Comparison of ENCODE assay signal across 1 fruit fly cellular context in the genomic region with DNA sequence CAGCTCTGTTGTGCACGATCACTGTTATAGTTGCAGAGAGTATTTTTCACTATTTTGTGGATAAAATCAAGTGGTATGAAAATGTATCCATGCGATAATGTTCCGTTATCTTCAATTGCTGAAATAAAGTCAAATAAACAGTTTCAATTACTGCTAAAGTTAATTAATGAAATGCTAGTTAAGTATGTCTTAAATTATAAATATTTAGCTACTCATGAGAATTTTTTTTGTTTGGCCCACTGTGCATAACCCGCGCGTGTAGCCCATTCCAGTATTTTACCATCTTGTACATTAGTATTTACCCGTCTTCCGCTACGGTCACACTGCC.
A peak's percentile ranks its signal among the peaks of the same experiment; 100 is the strongest.
TF ChIP-seq lines count a peak whose summit lies in the region.

TSS of gene Ada3 (plus strand) at position 292 of the 328 bp plus-strand sequence.

TF ChIP-seq in whole organism, embryonic, 481 proteins besides CTCF, POLR2A, EP300 and RAD21 (continued from another document and continues in another):
- TF ChIP-seq bowl (GFP tag; IDR thresholded peaks at IDR 0.05; lab: Robert Waterston, UW) (no peak), CG15479 (GFP tag; optimal IDR thresholded peaks at IDR 0.05; lab: Kevin White, UChicago) (no peak), cas (GFP tag; IDR thresholded peaks at IDR 0.05; lab: Robert Waterston, UW) (no peak), shn (GFP tag; optimal IDR thresholded peaks at IDR 0.05; lab: Kevin White, UChicago) (peak; percentile 70), CG6689 (GFP tag; IDR thresholded peaks at IDR 0.05; lab: Robert Waterston, UW) (peak; percentile 71), CG9437 (GFP tag; optimal IDR thresholded peaks at IDR 0.05; lab: Kevin White, UChicago) (peak; percentile 51), hb (GFP tag; IDR thresholded peaks at IDR 0.05; lab: Robert Waterston, UW; ENCODE audit: partially characterized antibody) (no peak), CG34422 (GFP tag; IDR thresholded peaks at IDR 0.05; lab: Robert Waterston, UW) (peak; percentile 32; the same call in 2 of the 3 replicates), CG1529 (GFP tag; optimal IDR thresholded peaks at IDR 0.05; lab: Kevin White, UChicago) (peak; percentile 65), CG8388 (GFP tag; optimal IDR thresholded peaks at IDR 0.05; lab: Kevin White, UChicago) (peak; percentile 54), pan (optimal IDR thresholded peaks at IDR 0.05; lab: Kevin White, UChicago) (no peak), pan (GFP tag; optimal IDR thresholded peaks at IDR 0.05 in 1 of 2, IDR thresholded peaks at IDR 0.05 in 1 of 2) (peak in 1 of 2 experiments; percentile 82), GATAe (GFP tag; conservative IDR thresholded peaks at IDR 0.05; lab: Robert Waterston, UW) (no peak), PHDP (tag; optimal IDR thresholded peaks at IDR 0.05; lab: Kevin White, UChicago) (peak; percentile 65), ac (GFP tag; optimal IDR thresholded peaks at IDR 0.05; lab: Kevin White, UChicago) (no peak), CG10209 (GFP tag; optimal IDR thresholded peaks at IDR 0.05; lab: Kevin White, UChicago) (peak; percentile 75), Chrac-16 (GFP tag; optimal IDR thresholded peaks at IDR 0.05; lab: Kevin White, UChicago) (peak; percentile 79), E2f2 (GFP tag; IDR thresholded peaks at IDR 0.05; lab: Robert Waterston, UW) (peak; percentile 66), fd3F (GFP tag; optimal IDR thresholded peaks at IDR 0.05; lab: Kevin White, UChicago) (peak; percentile 46), CG18011 (GFP tag; optimal IDR thresholded peaks at IDR 0.05; lab: Kevin White, UChicago) (peak; percentile 53), lola (GFP tag; optimal IDR thresholded peaks at IDR 0.05; lab: Kevin White, UChicago) (peak in 1 of 3 experiments; percentile 73), CG16863 (GFP tag; optimal IDR thresholded peaks at IDR 0.05; lab: Kevin White, UChicago) (peak; percentile 77), Nf-YA (GFP tag; IDR thresholded peaks at IDR 0.05; lab: Robert Waterston, UW) (no peak), her (GFP tag; optimal IDR thresholded peaks at IDR 0.05; lab: Kevin White, UChicago) (no peak), trem (tag; optimal IDR thresholded peaks at IDR 0.05; lab: Kevin White, UChicago) (peak; percentile 67), CG6854 (GFP tag; optimal IDR thresholded peaks at IDR 0.05; lab: Kevin White, UChicago) (no peak), CG34376 (GFP tag; optimal IDR thresholded peaks at IDR 0.05; lab: Kevin White, UChicago) (peak; percentile 39), CG9876 (GFP tag; optimal IDR thresholded peaks at IDR 0.05; lab: Kevin White, UChicago) (peak; percentile 37), yki (optimal IDR thresholded peaks at IDR 0.05; lab: Kevin White, UChicago) (no peak), Antp (GFP tag; optimal IDR thresholded peaks at IDR 0.05; lab: Kevin White, UChicago) (peak; percentile 65), CG8359 (GFP tag; optimal IDR thresholded peaks at IDR 0.05; lab: Kevin White, UChicago; ENCODE audit: borderline replicate concordance) (peak; percentile 18), CG3847 (GFP tag; IDR thresholded peaks at IDR 0.05; lab: Robert Waterston, UW) (peak; percentile 55), CG4730 (GFP tag; IDR thresholded peaks at IDR 0.05; lab: Robert Waterston, UW) (peak; percentile 58; the same call in 1 of the 2 replicates), gsb-n (tag; optimal IDR thresholded peaks at IDR 0.05; lab: Kevin White, UChicago) (peak; percentile 36), CHES-1-like (GFP tag; optimal IDR thresholded peaks at IDR 0.05; lab: Kevin White, UChicago) (peak; percentile 75), CG13894 (tag; optimal IDR thresholded peaks at IDR 0.05; lab: Kevin White, UChicago) (peak; percentile 15), Trl (optimal IDR thresholded peaks at IDR 0.05; lab: Kevin White, UChicago) (no peak), Trl (GFP tag; optimal IDR thresholded peaks at IDR 0.05; lab: Kevin White, UChicago) (peak; percentile 73), CG17568 (GFP tag; optimal IDR thresholded peaks at IDR 0.05; lab: Kevin White, UChicago) (no peak), Deaf1 (tag; optimal IDR thresholded peaks at IDR 0.05; lab: Kevin White, UChicago) (peak; percentile 48), Hmr (GFP tag; optimal IDR thresholded peaks at IDR 0.05; lab: Kevin White, UChicago) (peak; percentile 83), CG8089 (GFP tag; optimal IDR thresholded peaks at IDR 0.05; lab: Kevin White, UChicago) (peak; percentile 39), CG4360 (GFP tag; IDR thresholded peaks at IDR 0.05; lab: Robert Waterston, UW) (no peak), CG6791 (GFP tag; IDR thresholded peaks at IDR 0.05; lab: Robert Waterston, UW; ENCODE audit: partially characterized antibody) (no peak), CG4854 (GFP tag; optimal IDR thresholded peaks at IDR 0.05; lab: Kevin White, UChicago) (peak; percentile 52), CG13287 (GFP tag; IDR thresholded peaks at IDR 0.05; lab: Robert Waterston, UW; ENCODE audit: partially characterized antibody) (no peak), phol (tag; optimal IDR thresholded peaks at IDR 0.05; lab: Kevin White, UChicago) (peak; percentile 83), CG30431 (GFP tag; optimal IDR thresholded peaks at IDR 0.05; lab: Kevin White, UChicago) (peak; percentile 54), exex (tag; optimal IDR thresholded peaks at IDR 0.05; lab: Kevin White, UChicago) (peak; percentile 13), btn (GFP tag; optimal IDR thresholded peaks at IDR 0.05; lab: Kevin White, UChicago) (no peak), Dll (GFP tag; IDR thresholded peaks at IDR 0.05; lab: Robert Waterston, UW; ENCODE audit: partially characterized antibody) (0 out of 4 replicates have a peak, but pooled peaks have one; percentile 11), sug (tag; optimal IDR thresholded peaks at IDR 0.05; lab: Kevin White, UChicago) (peak; percentile 78), Max (GFP tag; optimal IDR thresholded peaks at IDR 0.05; lab: Kevin White, UChicago) (peak; percentile 83), knrl (GFP tag; IDR thresholded peaks at IDR 0.05; lab: Robert Waterston, UW; ENCODE audit: partially characterized antibody) (no peak), CG9797 (GFP tag; optimal IDR thresholded peaks at IDR 0.05; lab: Kevin White, UChicago) (peak; percentile 74), CG11695 (GFP tag; IDR thresholded peaks at IDR 0.05; lab: Robert Waterston, UW) (peak; percentile 54; the same call in 1 of the 3 replicates), ems (GFP tag; optimal IDR thresholded peaks at IDR 0.05; lab: Kevin White, UChicago) (peak; percentile 75), NfI (GFP tag; optimal IDR thresholded peaks at IDR 0.05; lab: Kevin White, UChicago) (peak; percentile 69), stc (GFP tag; IDR thresholded peaks at IDR 0.05; lab: Robert Waterston, UW) (peak; percentile 8; the same call in 1 of the 2 replicates), jumu (GFP tag; optimal IDR thresholded peaks at IDR 0.05; lab: Kevin White, UChicago) (peak; percentile 79), CG13624 (GFP tag; optimal IDR thresholded peaks at IDR 0.05; lab: Kevin White, UChicago) (peak; percentile 89), cato (GFP tag; optimal IDR thresholded peaks at IDR 0.05; lab: Kevin White, UChicago; ENCODE audit: borderline replicate concordance) (peak; percentile 72), en (GFP tag; optimal IDR thresholded peaks at IDR 0.05; lab: Kevin White, UChicago) (no peak), da (GFP tag; optimal IDR thresholded peaks at IDR 0.05; lab: Kevin White, UChicago) (peak; percentile 6), CG10366 (GFP tag; IDR thresholded peaks at IDR 0.05; lab: Robert Waterston, UW) (peak; percentile 20; the same call in 1 of the 2 replicates), CG6813 (GFP tag; optimal IDR thresholded peaks at IDR 0.05; lab: Kevin White, UChicago) (no peak), CG11398 (GFP tag; optimal IDR thresholded peaks at IDR 0.05; lab: Kevin White, UChicago) (peak; percentile 41), CG14965 (GFP tag; optimal IDR thresholded peaks at IDR 0.05; lab: Kevin White, UChicago; ENCODE audit: borderline replicate concordance) (no peak), CG17359 (tag; optimal IDR thresholded peaks at IDR 0.05; lab: Kevin White, UChicago) (peak; percentile 70), inv (GFP tag; IDR thresholded peaks at IDR 0.05; lab: Robert Waterston, UW; ENCODE audit: partially characterized antibody) (no peak), ERR (GFP tag; optimal IDR thresholded peaks at IDR 0.05; lab: Kevin White, UChicago) (peak; percentile 64), CG14860 (GFP tag; IDR thresholded peaks at IDR 0.05; lab: Robert Waterston, UW; ENCODE audit: partially characterized antibody) (no peak), twi (tag; optimal IDR thresholded peaks at IDR 0.05; lab: Kevin White, UChicago) (peak; percentile 57), CG4282 (GFP tag; optimal IDR thresholded peaks at IDR 0.05; lab: Kevin White, UChicago) (peak; percentile 85), CG10462 (GFP tag; optimal IDR thresholded peaks at IDR 0.05; lab: Kevin White, UChicago) (peak; percentile 51), CG16815 (GFP tag; optimal IDR thresholded peaks at IDR 0.05; lab: Kevin White, UChicago) (peak; percentile 66), sd (tag; optimal IDR thresholded peaks at IDR 0.05; lab: Kevin White, UChicago) (peak; percentile 59), dmrt11E (tag; optimal IDR thresholded peaks at IDR 0.05; lab: Kevin White, UChicago) (peak; percentile 59), CG6175 (GFP tag; IDR thresholded peaks at IDR 0.05; lab: Robert Waterston, UW) (0 out of 3 replicates have a peak, but pooled peaks have one; percentile 31), Eip74EF (GFP tag; optimal IDR thresholded peaks at IDR 0.05; lab: Kevin White, UChicago) (no peak), CG15269 (tag; optimal IDR thresholded peaks at IDR 0.05; lab: Kevin White, UChicago) (peak; percentile 69), CG15601 (tag; optimal IDR thresholded peaks at IDR 0.05; lab: Kevin White, UChicago) (peak; percentile 62), CG11723 (GFP tag; optimal IDR thresholded peaks at IDR 0.05; lab: Kevin White, UChicago) (peak; percentile 50), az2 (GFP tag; optimal IDR thresholded peaks at IDR 0.05; lab: Kevin White, UChicago) (peak; percentile 70), Usf (GFP tag; optimal IDR thresholded peaks at IDR 0.05; lab: Kevin White, UChicago) (peak; percentile 36), toy (GFP tag; IDR thresholded peaks at IDR 0.05; lab: Robert Waterston, UW) (0 out of 2 replicates have a peak, but pooled peaks have one; percentile 35), CG8281 (tag; optimal IDR thresholded peaks at IDR 0.05; lab: Kevin White, UChicago) (peak; percentile 6), Ssrp (tag; optimal IDR thresholded peaks at IDR 0.05; lab: Kevin White, UChicago) (peak; percentile 69), dan (GFP tag; IDR thresholded peaks at IDR 0.05; lab: Robert Waterston, UW) (no peak), psq (GFP tag; optimal IDR thresholded peaks at IDR 0.05; lab: Kevin White, UChicago) (peak; percentile 24), caup (GFP tag; optimal IDR thresholded peaks at IDR 0.05; lab: Kevin White, UChicago; ENCODE audit: severe bottlenecking) (peak; percentile 62), hbn (GFP tag; IDR thresholded peaks at IDR 0.05; lab: Robert Waterston, UW; ENCODE audit: partially characterized antibody) (no peak), scrt (GFP tag; optimal IDR thresholded peaks at IDR 0.05; lab: Kevin White, UChicago) (no peak), Dbx (GFP tag; IDR thresholded peaks at IDR 0.05; lab: Robert Waterston, UW) (peak; percentile 74; the same call in 2 of the 3 replicates), CG10979 (tag; optimal IDR thresholded peaks at IDR 0.05; lab: Kevin White, UChicago) (peak; percentile 57), row (GFP tag; IDR thresholded peaks at IDR 0.05; lab: Robert Waterston, UW) (peak; percentile 88), al (GFP tag; IDR thresholded peaks at IDR 0.05; lab: Robert Waterston, UW) (peak; percentile 68), CG1024 (GFP tag; IDR thresholded peaks at IDR 0.05; lab: Robert Waterston, UW) (no peak), CG2678 (tag; optimal IDR thresholded peaks at IDR 0.05; lab: Kevin White, UChicago) (peak; percentile 74), vnd (GFP tag; IDR thresholded peaks at IDR 0.05; lab: Robert Waterston, UW; ENCODE audit: partially characterized antibody) (no peak), CG2120 (GFP tag; optimal IDR thresholded peaks at IDR 0.05; lab: Kevin White, UChicago) (peak; percentile 90), z (GFP tag; IDR thresholded peaks at IDR 0.05; lab: Robert Waterston, UW) (no peak), CG12299 (tag; optimal IDR thresholded peaks at IDR 0.05; lab: Kevin White, UChicago) (peak; percentile 31), CG12236 (GFP tag; optimal IDR thresholded peaks at IDR 0.05; lab: Kevin White, UChicago) (peak; percentile 35), pros (GFP tag; optimal IDR thresholded peaks at IDR 0.05; lab: Kevin White, UChicago) (no peak), lbe (GFP tag; optimal IDR thresholded peaks at IDR 0.05; lab: Kevin White, UChicago) (peak; percentile 61), maf-S (GFP tag; optimal IDR thresholded peaks at IDR 0.05; lab: Kevin White, UChicago) (peak; percentile 48), zen2 (GFP tag; IDR thresholded peaks at IDR 0.05; lab: Robert Waterston, UW; ENCODE audit: partially characterized antibody) (no peak), CG7372 (GFP tag; IDR thresholded peaks at IDR 0.05; lab: Robert Waterston, UW) (peak; percentile 56; the same call in 1 of the 2 replicates), Atf-2 (GFP tag; optimal IDR thresholded peaks at IDR 0.05; lab: Kevin White, UChicago) (peak; percentile 71), Mad (GFP tag; optimal IDR thresholded peaks at IDR 0.05; lab: Kevin White, UChicago) (peak; percentile 54), onecut (GFP tag; IDR thresholded peaks at IDR 0.05; lab: Robert Waterston, UW) (peak; percentile 37; the same call in 1 of the 2 replicates), CG7556 (GFP tag; optimal IDR thresholded peaks at IDR 0.05; lab: Kevin White, UChicago) (peak; percentile 68), Elba2 (GFP tag; optimal IDR thresholded peaks at IDR 0.05; lab: Kevin White, UChicago) (peak; percentile 36), CG17186 (GFP tag; optimal IDR thresholded peaks at IDR 0.05; lab: Kevin White, UChicago) (peak; percentile 90), Drgx (GFP tag; IDR thresholded peaks at IDR 0.05; lab: Robert Waterston, UW) (peak; percentile 59; the same call in 1 of the 2 replicates), pfk (GFP tag; optimal IDR thresholded peaks at IDR 0.05; lab: Kevin White, UChicago) (no peak), Dfd (GFP tag; optimal IDR thresholded peaks at IDR 0.05; lab: Kevin White, UChicago) (peak in 1 of 2 experiments; percentile 23), jigr1 (GFP tag; IDR thresholded peaks at IDR 0.05; lab: Robert Waterston, UW) (no peak), CG15514 (GFP tag; optimal IDR thresholded peaks at IDR 0.05; lab: Kevin White, UChicago) (peak; percentile 59), Atf6 (GFP tag; IDR thresholded peaks at IDR 0.05; lab: Robert Waterston, UW) (peak; percentile 64; the same call in 1 of the 2 replicates), slbo (GFP tag; IDR thresholded peaks at IDR 0.05; lab: Robert Waterston, UW) (peak; percentile 76), Ada2b (GFP tag; IDR thresholded peaks at IDR 0.05; lab: Robert Waterston, UW) (peak; percentile 41; the same call in 1 of the 2 replicates)
